Worm (Caenorhabditis elegans) whole organism, early embryonic: ENCODE measurements around the gene F02A9.7.

Experiments used
- B0310.2 ChIP-seq: sonication (generic microtip); optimal IDR thresholded peaks from 2 replicates; lab custom pipeline; 2016; ENCODE audit warnings: mild to moderate bottlenecking, missing genetic modification characterization, missing compliant biosample characterization
- aly-1 ChIP-seq: sonication (generic microtip); optimal IDR thresholded peaks from 2 replicates; lab custom pipeline; 2016; ENCODE audit warnings: missing genetic modification characterization, missing compliant biosample characterization
- ama-1 ChIP-seq: fragments of 150-350 bp; optimal IDR thresholded peaks from 2 replicates; lab custom pipeline; 2014
- ceh-13 ChIP-seq: fragments of 200-800 bp; sonication (Bioruptor generic); optimal IDR thresholded peaks from 2 replicates; lab custom pipeline; 2018; ENCODE audit warnings: mild to moderate bottlenecking, missing genetic modification characterization, missing compliant biosample characterization
- ceh-36 ChIP-seq: sonication (generic microtip); optimal IDR thresholded peaks from 2 replicates; lab custom pipeline; 2016; ENCODE audit warnings: missing genetic modification characterization, inconsistent platforms, missing compliant biosample characterization
- ets-7 ChIP-seq: sonication (generic microtip); optimal IDR thresholded peaks from 2 replicates; lab custom pipeline; 2016; ENCODE audit warnings: missing genotype, missing genetic modification characterization, missing compliant biosample characterization
- flt-1 ChIP-seq: fragments of 200-800 bp; sonication (Bioruptor generic); IDR thresholded peaks from 2 replicates; pipeline ENCODE4 v1.3.6; 2022; ENCODE audit warnings: missing genetic modification characterization, missing compliant biosample characterization
- hmbx-1 ChIP-seq: sonication (generic microtip); optimal IDR thresholded peaks from 2 replicates; lab custom pipeline; 2016; ENCODE audit warnings: mild to moderate bottlenecking, missing genetic modification characterization, missing compliant biosample characterization
- hnd-1 ChIP-seq: sonication (generic microtip); optimal IDR thresholded peaks from 2 replicates; lab custom pipeline; 2016; ENCODE audit warnings: missing genetic modification characterization, missing compliant biosample characterization
- scrt-1 ChIP-seq: fragments of 200-800 bp; sonication (Bioruptor generic); IDR thresholded peaks from 2 replicates; pipeline ENCODE4 v1.3.6; 2022; ENCODE audit warnings: missing genetic modification characterization, missing compliant biosample characterization
- sea-1 ChIP-seq: fragments of 200-800 bp; sonication (Bioruptor generic); conservative IDR thresholded peaks from 2 replicates; pipeline ENCODE4 v1.3.6; 2022; ENCODE audit warnings: missing genetic modification characterization, missing compliant biosample characterization
- tbx-11 ChIP-seq: fragments of 200-800 bp; sonication (Bioruptor generic); IDR thresholded peaks from 2 replicates; pipeline ENCODE4 v1.3.6; 2022; ENCODE audit warnings: missing genetic modification characterization, missing compliant biosample characterization
- tbx-37 ChIP-seq: fragments of 200-800 bp; sonication (Bioruptor generic); conservative IDR thresholded peaks from 2 replicates; pipeline ENCODE4 v1.3.6; 2022; ENCODE audit warnings: missing genetic modification reagents, missing genetic modification characterization, missing compliant biosample characterization
- tra-4 ChIP-seq: sonication (generic microtip); optimal IDR thresholded peaks from 2 replicates; lab custom pipeline; 2017; ENCODE audit warnings: missing genetic modification characterization, missing compliant biosample characterization

DNA sequence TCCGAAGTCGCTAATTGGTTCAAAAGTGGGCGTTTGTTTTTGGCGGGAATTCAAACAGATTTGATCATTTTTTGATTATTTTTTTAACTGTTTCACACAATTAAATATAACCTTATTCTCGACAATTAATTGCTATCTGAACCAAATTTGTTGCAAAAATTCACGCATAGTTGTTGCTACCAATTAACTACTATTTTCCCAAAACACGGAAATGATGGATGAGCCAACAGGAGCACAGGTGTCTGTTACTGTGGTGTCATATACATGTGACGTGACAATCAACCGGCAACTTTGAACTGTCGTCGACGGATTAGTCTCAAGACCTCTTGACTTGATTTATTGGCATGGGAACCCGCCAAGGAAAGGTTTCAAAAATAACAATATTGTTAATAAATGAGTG, 2.7 kb downstream of the F02A9.7 start:
- TF ChIP-seq ama-1 (lab: Kevin White, UChicago): no peak
- TF ChIP-seq tbx-37 (GFP tag; lab: Robert Waterston, UW): no peak
- TF ChIP-seq sea-1 (GFP tag; lab: Robert Waterston, UW): no peak
- no peak for TF ChIP-seq scrt-1 (GFP tag; lab: Robert Waterston, UW)
- no peak for TF ChIP-seq hnd-1 (tag; lab: Kevin White, UChicago)
- no peak for TF ChIP-seq aly-1 (tag; lab: Kevin White, UChicago)
- TF ChIP-seq B0310.2 (tag; lab: Kevin White, UChicago): no peak
- no peak for TF ChIP-seq ceh-13 (GFP tag; lab: Kevin White, UChicago)
- no peak for TF ChIP-seq tbx-11 (GFP tag; lab: Robert Waterston, UW)
- no peak for TF ChIP-seq hmbx-1 (tag; lab: Kevin White, UChicago)
- no peak for TF ChIP-seq tra-4 (tag; lab: Kevin White, UChicago)
- no peak for TF ChIP-seq flt-1
- TF ChIP-seq ets-7 (tag; lab: Kevin White, UChicago): no peak
- TF ChIP-seq ceh-36 (tag; lab: Kevin White, UChicago): no peak
